Worm (Caenorhabditis elegans): ENCODE measurements around the gene F56A8.4.
"Not testable (repeated sequence)": the region's sequence is repeated elsewhere in the genome, so short reads cannot be mapped to it uniquely, and the experiment has no call there.

Gene F56A8.4

ce11 chrIII:13262987-13263386 lies at the start of gene F56A8.4:
Gene F56A8.4 (plus strand): TSS chrIII:13263287.
- TF ChIP-seq him-1 (tag; optimal IDR thresholded peaks at IDR 0.05) (no peak), dao-5 (tag; optimal IDR thresholded peaks at IDR 0.05) (no peak), W03F9.2 (tag; optimal IDR thresholded peaks at IDR 0.05) (no peak)

- TF ChIP-seq him-1 (tag; optimal IDR thresholded peaks at IDR 0.05): no peak
- TF ChIP-seq W03F9.2 (tag; optimal IDR thresholded peaks at IDR 0.05): no peak
- no peak for TF ChIP-seq dao-5 (tag; optimal IDR thresholded peaks at IDR 0.05)
Observed at ce11 chrIII:13215682-13216081, 47.4 kb upstream of the F56A8.4 start.

ce11 chrIII:13216488-13217016 lies 46.5 kb upstream of the F56A8.4 start:
- TF ChIP-seq him-1 (tag; optimal IDR thresholded peaks at IDR 0.05): no peak
- no peak for TF ChIP-seq W03F9.2 (tag; optimal IDR thresholded peaks at IDR 0.05)
- TF ChIP-seq dao-5 (tag; optimal IDR thresholded peaks at IDR 0.05): no peak

ce11 chrIII:13222772-13223171 lies 40.3 kb upstream of the F56A8.4 start, which contains the start of gene Y43F4A.1:
Gene Y43F4A.1 (plus strand): TSS chrIII:13223072.
- TF ChIP-seq him-1 (tag; optimal IDR thresholded peaks at IDR 0.05) (no peak), W03F9.2 (tag; optimal IDR thresholded peaks at IDR 0.05) (no peak), dao-5 (tag; optimal IDR thresholded peaks at IDR 0.05) (no peak)

- TF ChIP-seq W03F9.2 (tag; optimal IDR thresholded peaks at IDR 0.05) (no peak), dao-5 (tag; optimal IDR thresholded peaks at IDR 0.05) (peak; percentile 16)
Observed at ce11 chrIII:13224395-13224794, 38.7 kb upstream of the F56A8.4 start.

ce11 chrIII:13225019-13225418 lies 38.1 kb upstream of the F56A8.4 start:
- TF ChIP-seq dao-5 (tag; optimal IDR thresholded peaks at IDR 0.05) (no peak), W03F9.2 (tag; optimal IDR thresholded peaks at IDR 0.05) (no peak), him-1 (tag; optimal IDR thresholded peaks at IDR 0.05) (no peak)

ce11 chrIII:13245281-13245680 lies 17.8 kb upstream of the F56A8.4 start, which contains the start of gene Y43F4A.4:
Gene Y43F4A.4 (plus strand): TSS chrIII:13245581.
- not testable (repeated sequence) for TF ChIP-seq W03F9.2, dao-5, him-1 (tag; optimal IDR thresholded peaks at IDR 0.05)

- TF ChIP-seq him-1 (tag; optimal IDR thresholded peaks at IDR 0.05) (no peak), W03F9.2 (tag; optimal IDR thresholded peaks at IDR 0.05) (no peak), dao-5 (tag; optimal IDR thresholded peaks at IDR 0.05) (no peak)
Observed at ce11 chrIII:13246265-13246664, 16.8 kb upstream of the F56A8.4 start, which contains the start of gene anoh-1. Gene anoh-1 (plus strand): TSS chrIII:13246565.

- TF ChIP-seq dao-5 (tag; optimal IDR thresholded peaks at IDR 0.05): no peak
- TF ChIP-seq W03F9.2 (tag; optimal IDR thresholded peaks at IDR 0.05): no peak
- TF ChIP-seq him-1 (tag; optimal IDR thresholded peaks at IDR 0.05): no peak
Observed at ce11 chrIII:13254178-13254725, 8.8 kb upstream of the F56A8.4 start, which contains the start of gene F56A8.9. Gene F56A8.9 (plus strand): TSS chrIII:13254675.

ce11 chrIII:13256438-13256928 lies 6.6 kb upstream of the F56A8.4 start, which contains the start of gene F56A8.3:
Gene F56A8.3 (plus strand): TSS chrIII:13256878.
- TF ChIP-seq dao-5 (tag; optimal IDR thresholded peaks at IDR 0.05) (no peak), him-1 (tag; optimal IDR thresholded peaks at IDR 0.05) (no peak), W03F9.2 (tag; optimal IDR thresholded peaks at IDR 0.05) (peak; percentile 39)

ce11 chrIII:13258163-13258562 lies 4.9 kb upstream of the F56A8.4 start:
- TF ChIP-seq him-1 (tag; optimal IDR thresholded peaks at IDR 0.05): no peak
- no peak for TF ChIP-seq W03F9.2 (tag; optimal IDR thresholded peaks at IDR 0.05)
- no peak for TF ChIP-seq dao-5 (tag; optimal IDR thresholded peaks at IDR 0.05)

- TF ChIP-seq dao-5 (tag; optimal IDR thresholded peaks at IDR 0.05): no peak
- TF ChIP-seq W03F9.2 (tag; optimal IDR thresholded peaks at IDR 0.05): no peak
Observed at ce11 chrIII:13258752-13259151, 4.3 kb upstream of the F56A8.4 start.

ce11 chrIII:13260344-13260743 lies 2.7 kb upstream of the F56A8.4 start:
- TF ChIP-seq W03F9.2 (tag; optimal IDR thresholded peaks at IDR 0.05) (no peak), dao-5 (tag; optimal IDR thresholded peaks at IDR 0.05) (no peak), him-1 (tag; optimal IDR thresholded peaks at IDR 0.05) (no peak)

- no peak for TF ChIP-seq dao-5 (tag; optimal IDR thresholded peaks at IDR 0.05)
- no peak for TF ChIP-seq W03F9.2 (tag; optimal IDR thresholded peaks at IDR 0.05)
- TF ChIP-seq him-1 (tag; optimal IDR thresholded peaks at IDR 0.05): no peak
Observed at ce11 chrIII:13265566-13265965, 2.5 kb downstream of the F56A8.4 start, which contains the start of gene F56A8.5. Gene F56A8.5 (plus strand): TSS chrIII:13265866.

Data from whole organism, L4/young adult.